Comparison of ENCODE assay signal across 2 worm cellular contexts in the genomic region with DNA sequence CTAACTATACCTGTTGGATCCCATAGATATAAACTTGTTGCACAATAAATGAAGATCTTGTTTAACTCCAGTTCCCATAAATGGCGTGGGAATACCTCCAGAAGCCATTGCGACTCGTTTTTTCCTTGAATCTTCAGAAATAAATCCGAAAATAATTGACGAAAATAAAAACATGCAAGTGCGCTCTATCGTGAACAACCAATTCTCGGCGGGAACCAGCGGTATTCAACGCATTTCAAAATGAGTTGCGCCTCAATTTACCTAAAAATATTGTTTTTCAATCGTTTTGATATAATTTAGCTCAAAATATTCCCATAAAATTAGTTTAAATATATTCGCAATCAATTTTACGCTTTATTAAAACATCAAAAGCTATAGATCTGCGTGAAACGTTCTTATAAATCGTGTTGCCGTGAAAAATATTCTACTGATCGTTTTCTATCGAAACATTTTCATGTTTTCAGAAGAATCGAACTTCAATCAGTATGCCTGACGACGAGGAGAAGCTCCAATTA.
TF ChIP-seq lines count a peak whose summit lies in the region.

A gene (minus strand): TSS at position 200 of the 515 bp plus-strand sequence.
A gene (plus strand): TSS at position 465 of the 515 bp plus-strand sequence.

TF ChIP-seq in whole organism, L1 larva, 84 proteins besides CTCF, POLR2A, EP300 and RAD21 (continued from another document):
- TF ChIP-seq C16A3.4 (tag; optimal IDR thresholded peaks at IDR 0.05; lab: Kevin White, UChicago) (peak; percentile 2), rnt-1 (tag; optimal IDR thresholded peaks at IDR 0.05; lab: Kevin White, UChicago) (peak; percentile 22), elt-3 (tag; optimal IDR thresholded peaks at IDR 0.05; lab: Kevin White, UChicago) (no peak), Y116A8C.19 (tag; optimal IDR thresholded peaks at IDR 0.05; lab: Kevin White, UChicago; ENCODE audit: borderline replicate concordance) (no peak), skn-1 (tag; optimal IDR thresholded peaks at IDR 0.05; lab: Kevin White, UChicago) (peak; percentile 27), ama-1 (optimal IDR thresholded peaks at IDR 0.05; lab: Kevin White, UChicago) (no peak), sox-4 (tag; optimal IDR thresholded peaks at IDR 0.05; lab: Kevin White, UChicago) (no peak), nhr-11 (tag; optimal IDR thresholded peaks at IDR 0.05; lab: Kevin White, UChicago) (no peak), pqm-1 (tag; optimal IDR thresholded peaks at IDR 0.05; lab: Kevin White, UChicago) (no peak), nhr-47 (tag; optimal IDR thresholded peaks at IDR 0.05; lab: Kevin White, UChicago) (no peak), zip-4 (GFP tag; optimal IDR thresholded peaks at IDR 0.05; lab: Kevin White, UChicago) (no peak), xbp-1 (tag; optimal IDR thresholded peaks at IDR 0.05; lab: Kevin White, UChicago) (no peak), nhr-28 (tag; optimal IDR thresholded peaks at IDR 0.05; lab: Kevin White, UChicago) (no peak), C04F5.9 (tag; optimal IDR thresholded peaks at IDR 0.05; lab: Kevin White, UChicago) (no peak), irx-1 (tag; optimal IDR thresholded peaks at IDR 0.05; lab: Kevin White, UChicago) (no peak), nhr-90 (tag; optimal IDR thresholded peaks at IDR 0.05; lab: Kevin White, UChicago; ENCODE audit: poor library complexity) (no peak), dpl-1 (GFP tag; optimal IDR thresholded peaks at IDR 0.05; lab: Kevin White, UChicago) (peak; percentile 71 to 88 (median 77)), lin-14 (GFP tag; optimal IDR thresholded peaks at IDR 0.05; lab: Kevin White, UChicago) (peak; percentile 13), nhr-71 (tag; optimal IDR thresholded peaks at IDR 0.05; lab: Kevin White, UChicago) (no peak), lsy-2 (tag; optimal IDR thresholded peaks at IDR 0.05; lab: Kevin White, UChicago) (peak in 1 of 2 experiments; percentile 65), alr-1 (tag; optimal IDR thresholded peaks at IDR 0.05; lab: Kevin White, UChicago; ENCODE audit: borderline replicate concordance) (no peak), ztf-11 (tag; optimal IDR thresholded peaks at IDR 0.05; lab: Kevin White, UChicago) (no peak), nhr-237 (tag; optimal IDR thresholded peaks at IDR 0.05; lab: Kevin White, UChicago) (no peak), lin-35 (GFP tag; optimal IDR thresholded peaks at IDR 0.05; lab: Kevin White, UChicago) (peak; percentile 67 to 91), snu-23 (GFP tag; optimal IDR thresholded peaks at IDR 0.05; lab: Kevin White, UChicago) (peak; percentile 24), sptf-1 (tag; optimal IDR thresholded peaks at IDR 0.05; lab: Kevin White, UChicago) (no peak), vab-15 (tag; optimal IDR thresholded peaks at IDR 0.05; lab: Kevin White, UChicago) (no peak), ceh-82 (tag; optimal IDR thresholded peaks at IDR 0.05; lab: Kevin White, UChicago) (peak in 1 of 3 experiments; percentile 7), lir-3 (tag; optimal IDR thresholded peaks at IDR 0.05; lab: Kevin White, UChicago; ENCODE audit: poor library complexity) (no peak), grh-1 (GFP tag; IDR thresholded peaks at IDR 0.05; lab: Robert Waterston, UW) (no peak), mep-1 (tag; optimal IDR thresholded peaks at IDR 0.05; lab: Kevin White, UChicago) (peak; percentile 30), blmp-1 (tag; optimal IDR thresholded peaks at IDR 0.05; lab: Kevin White, UChicago) (peak; percentile 53)

TF ChIP-seq in whole organism, young adult, 124 proteins besides CTCF, POLR2A, EP300 and RAD21 (continued from another document):
- TF ChIP-seq F33H1.4 (GFP tag; IDR thresholded peaks at IDR 0.05; lab: Robert Waterston, UW): peak; percentile 31; the same call in 1 of the 2 replicates
- TF ChIP-seq snpc-4 (GFP tag; optimal IDR thresholded peaks at IDR 0.05; lab: Kevin White, UChicago): no peak
- TF ChIP-seq snpc-4 (tag; optimal IDR thresholded peaks at IDR 0.05; lab: Kevin White, UChicago): no peak
- no peak for TF ChIP-seq F37B4.10 (GFP tag; IDR thresholded peaks at IDR 0.05; lab: Robert Waterston, UW)
- no peak for TF ChIP-seq ztf-6 (GFP tag; IDR thresholded peaks at IDR 0.05; lab: Robert Waterston, UW)
- no peak for TF ChIP-seq F55B11.4 (tag; optimal IDR thresholded peaks at IDR 0.05; lab: Kevin White, UChicago; ENCODE audit: borderline replicate concordance, insufficient read depth)
- no peak for TF ChIP-seq aptf-3 (GFP tag; IDR thresholded peaks at IDR 0.05; lab: Robert Waterston, UW)
- peak; percentile 45; the same call in 1 of the 2 replicates for TF ChIP-seq dox-1 (GFP tag; IDR thresholded peaks at IDR 0.05; lab: Robert Waterston, UW)
- TF ChIP-seq hmg-1.2 (GFP tag; IDR thresholded peaks at IDR 0.05; lab: Robert Waterston, UW): peak; percentile 21; the same call in 1 of the 2 replicates
- TF ChIP-seq zim-3 (tag; optimal IDR thresholded peaks at IDR 0.05; lab: Kevin White, UChicago): no peak
- TF ChIP-seq repo-1 (tag; optimal IDR thresholded peaks at IDR 0.05; lab: Kevin White, UChicago): no peak
- TF ChIP-seq xnd-1 (tag; optimal IDR thresholded peaks at IDR 0.05; lab: Kevin White, UChicago): peak; percentile 2
- no peak for TF ChIP-seq ama-1 (optimal IDR thresholded peaks at IDR 0.05; lab: Kevin White, UChicago)
- no peak for TF ChIP-seq ama-1 (GFP tag; optimal IDR thresholded peaks at IDR 0.05; lab: Kevin White, UChicago)
- TF ChIP-seq him-1 (tag; optimal IDR thresholded peaks at IDR 0.05; lab: Kevin White, UChicago): no peak
- no peak for TF ChIP-seq rcor-1 (GFP tag; IDR thresholded peaks at IDR 0.05; lab: Robert Waterston, UW)
- no peak for TF ChIP-seq ztf-3 (GFP tag; optimal IDR thresholded peaks at IDR 0.05; lab: Kevin White, UChicago)
- no peak for TF ChIP-seq lir-1 (GFP tag; conservative IDR thresholded peaks at IDR 0.05; lab: Robert Waterston, UW)
- no peak for TF ChIP-seq bed-2 (GFP tag; IDR thresholded peaks at IDR 0.05; lab: Robert Waterston, UW)
- no peak for TF ChIP-seq pha-4 (tag; optimal IDR thresholded peaks at IDR 0.05; lab: Kevin White, UChicago)
- TF ChIP-seq Y67H2A.10 (GFP tag; conservative IDR thresholded peaks at IDR 0.05; lab: Robert Waterston, UW): no peak
- no peak for TF ChIP-seq ceh-40 (GFP tag; IDR thresholded peaks at IDR 0.05; lab: Robert Waterston, UW)
- TF ChIP-seq D2030.7 (GFP tag; IDR thresholded peaks at IDR 0.05; lab: Robert Waterston, UW): 0 out of 2 replicates have a peak, but pooled peaks have one; percentile 21
- no peak for TF ChIP-seq T07F8.4 (tag; optimal IDR thresholded peaks at IDR 0.05; lab: Kevin White, UChicago)
- peak in 1 of 3 experiments; percentile 53 for TF ChIP-seq lin-35 (GFP tag; optimal IDR thresholded peaks at IDR 0.05; lab: Kevin White, UChicago)
- TF ChIP-seq ZK185.1 (tag; optimal IDR thresholded peaks at IDR 0.05; lab: Kevin White, UChicago; ENCODE audit: poor library complexity, severe bottlenecking): no peak
- TF ChIP-seq nhr-80 (tag; optimal IDR thresholded peaks at IDR 0.05; lab: Kevin White, UChicago): no peak
- no peak for TF ChIP-seq attf-6 (GFP tag; IDR thresholded peaks at IDR 0.05; lab: Robert Waterston, UW)
- no peak for TF ChIP-seq sea-2 (GFP tag; IDR thresholded peaks at IDR 0.05; lab: Robert Waterston, UW)
- no peak for TF ChIP-seq F22D6.2 (tag; optimal IDR thresholded peaks at IDR 0.05; lab: Kevin White, UChicago)
- no peak for TF ChIP-seq madf-3 (GFP tag; IDR thresholded peaks at IDR 0.05; lab: Robert Waterston, UW)
- TF ChIP-seq ceh-79 (tag; optimal IDR thresholded peaks at IDR 0.05; lab: Kevin White, UChicago): no peak
- no peak for TF ChIP-seq hlh-26 (GFP tag; conservative IDR thresholded peaks at IDR 0.05; lab: Robert Waterston, UW)
- 0 out of 2 replicates have a peak, but pooled peaks have one; percentile 41 for TF ChIP-seq madf-8 (GFP tag; conservative IDR thresholded peaks at IDR 0.05; lab: Robert Waterston, UW)
